ENCODE assay signal across 2 fruit fly cellular contexts in genomic region chr2L:1651053-1651452, dm6.
TF ChIP-seq lines count a peak whose summit lies in the region.

Gene chinmo, plus strand, starts transcription at chr2L:1651258.

TF ChIP-seq in whole organism, embryonic, 481 proteins besides CTCF, POLR2A, EP300 and RAD21 (continued from another document and continues in another):
- 0 out of 2 replicates have a peak, but pooled peaks have one; percentile 29 for TF ChIP-seq sna (GFP tag; IDR thresholded peaks at IDR 0.05; lab: Robert Waterston, UW; ENCODE audit: partially characterized antibody)
- TF ChIP-seq HLH54F (GFP tag; optimal IDR thresholded peaks at IDR 0.05; lab: Kevin White, UChicago), result no peak
- TF ChIP-seq CG34224 (GFP tag; IDR thresholded peaks at IDR 0.05; lab: Robert Waterston, UW; ENCODE audit: partially characterized antibody), result 0 out of 3 replicates have a peak, but pooled peaks have one; percentile 19
- no peak for TF ChIP-seq Oli (tag; optimal IDR thresholded peaks at IDR 0.05; lab: Kevin White, UChicago)
- no peak for TF ChIP-seq tup (GFP tag; optimal IDR thresholded peaks at IDR 0.05; lab: Kevin White, UChicago)
- no peak for TF ChIP-seq CG10565 (GFP tag; optimal IDR thresholded peaks at IDR 0.05; lab: Kevin White, UChicago)
- no peak for TF ChIP-seq run (tag; optimal IDR thresholded peaks at IDR 0.05; lab: Kevin White, UChicago)
- TF ChIP-seq z (GFP tag; IDR thresholded peaks at IDR 0.05; lab: Robert Waterston, UW), result no peak
- TF ChIP-seq fru (optimal IDR thresholded peaks at IDR 0.05; lab: Kevin White, UChicago), result no peak
- peak; percentile 12 for TF ChIP-seq dmrt99B (tag; optimal IDR thresholded peaks at IDR 0.05; lab: Kevin White, UChicago)
- TF ChIP-seq CG17829 (tag; optimal IDR thresholded peaks at IDR 0.05; lab: Kevin White, UChicago), result no peak
- no peak for TF ChIP-seq CG12391 (tag; optimal IDR thresholded peaks at IDR 0.05; lab: Kevin White, UChicago)
- TF ChIP-seq CG12104 (GFP tag; optimal IDR thresholded peaks at IDR 0.05; lab: Kevin White, UChicago), result no peak
- no peak for TF ChIP-seq CG8290 (GFP tag; optimal IDR thresholded peaks at IDR 0.05; lab: Kevin White, UChicago)
- TF ChIP-seq CG8290 (tag; optimal IDR thresholded peaks at IDR 0.05; lab: Kevin White, UChicago), result peak in 1 of 2 experiments; percentile 67
- peak; percentile 30; the same call in 1 of the 2 replicates for TF ChIP-seq ap (GFP tag; IDR thresholded peaks at IDR 0.05; lab: Robert Waterston, UW)
- TF ChIP-seq CG13287 (GFP tag; IDR thresholded peaks at IDR 0.05; lab: Robert Waterston, UW; ENCODE audit: partially characterized antibody), result peak; percentile 34; the same call in 1 of the 2 replicates
- TF ChIP-seq Lim3 (GFP tag; IDR thresholded peaks at IDR 0.05; lab: Robert Waterston, UW), result no peak
- peak; percentile 26; the same call in 1 of the 2 replicates for TF ChIP-seq slbo (GFP tag; IDR thresholded peaks at IDR 0.05; lab: Robert Waterston, UW)
- no peak for TF ChIP-seq vfl (GFP tag; optimal IDR thresholded peaks at IDR 0.05; lab: Kevin White, UChicago)
- TF ChIP-seq CG3281 (GFP tag; optimal IDR thresholded peaks at IDR 0.05; lab: Kevin White, UChicago), result no peak
- TF ChIP-seq crc (GFP tag; optimal IDR thresholded peaks at IDR 0.05; lab: Kevin White, UChicago), result no peak
- TF ChIP-seq CG11504 (tag; optimal IDR thresholded peaks at IDR 0.05; lab: Kevin White, UChicago), result peak; percentile 26
- TF ChIP-seq gt (GFP tag; IDR thresholded peaks at IDR 0.05; lab: Robert Waterston, UW), result no peak
- peak; percentile 90 for TF ChIP-seq Med (GFP tag; lab: Kevin White, UChicago)
- TF ChIP-seq Sox100B (GFP tag; optimal IDR thresholded peaks at IDR 0.05; lab: Kevin White, UChicago), result no peak
- TF ChIP-seq Dek (tag; optimal IDR thresholded peaks at IDR 0.05; lab: Kevin White, UChicago), result peak; percentile 36
- peak; percentile 64; the same call in 1 of the 3 replicates for TF ChIP-seq Opbp (GFP tag; IDR thresholded peaks at IDR 0.05; lab: Robert Waterston, UW; ENCODE audit: partially characterized antibody)
- no peak for TF ChIP-seq ERR (GFP tag; optimal IDR thresholded peaks at IDR 0.05; lab: Kevin White, UChicago)
- no peak for TF ChIP-seq CG17802 (tag; optimal IDR thresholded peaks at IDR 0.05; lab: Kevin White, UChicago)
- peak; percentile 22 for TF ChIP-seq CG13624 (GFP tag; optimal IDR thresholded peaks at IDR 0.05; lab: Kevin White, UChicago)
- TF ChIP-seq Nf-YC (tag; optimal IDR thresholded peaks at IDR 0.05; lab: Kevin White, UChicago), result peak; percentile 44
- TF ChIP-seq CG4707 (GFP tag; optimal IDR thresholded peaks at IDR 0.05; lab: Kevin White, UChicago), result no peak
- no peak for TF ChIP-seq CG7928 (GFP tag; optimal IDR thresholded peaks at IDR 0.05; lab: Kevin White, UChicago)
- TF ChIP-seq bigmax (GFP tag; optimal IDR thresholded peaks at IDR 0.05; lab: Kevin White, UChicago), result no peak
- no peak for TF ChIP-seq CG4404 (GFP tag; IDR thresholded peaks at IDR 0.05; lab: Robert Waterston, UW)
- 0 out of 2 replicates have a peak, but pooled peaks have one; percentile 13 for TF ChIP-seq lmd (GFP tag; IDR thresholded peaks at IDR 0.05; lab: Robert Waterston, UW)
- no peak for TF ChIP-seq fd64A (GFP tag; optimal IDR thresholded peaks at IDR 0.05; lab: Kevin White, UChicago)
- no peak for TF ChIP-seq dati (GFP tag; IDR thresholded peaks at IDR 0.05; lab: Robert Waterston, UW)
- TF ChIP-seq CG13296 (GFP tag; optimal IDR thresholded peaks at IDR 0.05; lab: Kevin White, UChicago), result peak; percentile 24
- no peak for TF ChIP-seq Neu2 (GFP tag; optimal IDR thresholded peaks at IDR 0.05; lab: Kevin White, UChicago; ENCODE audit: borderline replicate concordance)
- TF ChIP-seq Scr (GFP tag; IDR thresholded peaks at IDR 0.05; lab: Robert Waterston, UW; ENCODE audit: partially characterized antibody), result peak; percentile 20; the same call in 1 of the 2 replicates
- TF ChIP-seq ranshi (GFP tag; IDR thresholded peaks at IDR 0.05; lab: Robert Waterston, UW), result peak; percentile 46; the same call in 1 of the 2 replicates
- no peak for TF ChIP-seq CG11560 (tag; IDR thresholded peaks at IDR 0.05; lab: Robert Waterston, UW)
- no peak for TF ChIP-seq kni (GFP tag; optimal IDR thresholded peaks at IDR 0.05; lab: Kevin White, UChicago)
- TF ChIP-seq CG9727 (GFP tag; optimal IDR thresholded peaks at IDR 0.05; lab: Kevin White, UChicago), result no peak
- no peak for TF ChIP-seq pb (GFP tag; optimal IDR thresholded peaks at IDR 0.05; lab: Kevin White, UChicago)
- no peak for TF ChIP-seq Hey (tag; optimal IDR thresholded peaks at IDR 0.05; lab: Kevin White, UChicago)
- TF ChIP-seq CG12236 (GFP tag; optimal IDR thresholded peaks at IDR 0.05; lab: Kevin White, UChicago), result no peak
- no peak for TF ChIP-seq CG3838 (GFP tag; optimal IDR thresholded peaks at IDR 0.05; lab: Kevin White, UChicago)
- TF ChIP-seq CG11085 (GFP tag; IDR thresholded peaks at IDR 0.05; lab: Robert Waterston, UW), result no peak
- TF ChIP-seq scrt (GFP tag; optimal IDR thresholded peaks at IDR 0.05; lab: Kevin White, UChicago), result peak; percentile 63
- TF ChIP-seq Atf-2 (GFP tag; optimal IDR thresholded peaks at IDR 0.05; lab: Kevin White, UChicago), result no peak
- no peak for TF ChIP-seq CG10462 (GFP tag; optimal IDR thresholded peaks at IDR 0.05; lab: Kevin White, UChicago)
- TF ChIP-seq ind (GFP tag; optimal IDR thresholded peaks at IDR 0.05; lab: Kevin White, UChicago), result no peak
- TF ChIP-seq tna (GFP tag; IDR thresholded peaks at IDR 0.05; lab: Robert Waterston, UW; ENCODE audit: partially characterized antibody), result no peak
- no peak for TF ChIP-seq zen2 (GFP tag; IDR thresholded peaks at IDR 0.05; lab: Robert Waterston, UW; ENCODE audit: partially characterized antibody)
- peak; percentile 50 for TF ChIP-seq CG17385 (GFP tag; optimal IDR thresholded peaks at IDR 0.05; lab: Kevin White, UChicago)
- no peak for TF ChIP-seq CG8924 (tag; optimal IDR thresholded peaks at IDR 0.05; lab: Kevin White, UChicago)
- TF ChIP-seq CG3847 (GFP tag; IDR thresholded peaks at IDR 0.05; lab: Robert Waterston, UW), result no peak
- peak; percentile 5 for TF ChIP-seq CG2120 (GFP tag; optimal IDR thresholded peaks at IDR 0.05; lab: Kevin White, UChicago)
- no peak for TF ChIP-seq klu (GFP tag; IDR thresholded peaks at IDR 0.05; lab: Robert Waterston, UW)
- no peak for TF ChIP-seq Camta (GFP tag; optimal IDR thresholded peaks at IDR 0.05; lab: Kevin White, UChicago)
- TF ChIP-seq CG13424 (tag; optimal IDR thresholded peaks at IDR 0.05; lab: Kevin White, UChicago), result no peak
- peak; percentile 70 for TF ChIP-seq ash1 (GFP tag; optimal IDR thresholded peaks at IDR 0.05; lab: Kevin White, UChicago)

TF ChIP-seq in whole organism, prepupa, 60 proteins besides CTCF, POLR2A, EP300 and RAD21 (continued from another document):
- peak; percentile 35 for TF ChIP-seq topi (GFP tag; optimal IDR thresholded peaks at IDR 0.05; lab: Kevin White, UChicago)
- no peak for TF ChIP-seq Blimp-1 (GFP tag; optimal IDR thresholded peaks at IDR 0.05; lab: Kevin White, UChicago)
- no peak for TF ChIP-seq CG34406 (GFP tag; optimal IDR thresholded peaks at IDR 0.05; lab: Kevin White, UChicago)
- no peak for TF ChIP-seq cyc (GFP tag; optimal IDR thresholded peaks at IDR 0.05; lab: Kevin White, UChicago)
- TF ChIP-seq ss (GFP tag; optimal IDR thresholded peaks at IDR 0.05; lab: Kevin White, UChicago), result peak in 1 of 2 experiments; percentile 43
- TF ChIP-seq esn (GFP tag; optimal IDR thresholded peaks at IDR 0.05; lab: Kevin White, UChicago), result peak; percentile 50
- TF ChIP-seq CG16779 (tag; optimal IDR thresholded peaks at IDR 0.05; lab: Kevin White, UChicago), result no peak
- no peak for TF ChIP-seq CG8119 (GFP tag; IDR thresholded peaks at IDR 0.05; lab: Robert Waterston, UW)
- TF ChIP-seq Sox14 (GFP tag; optimal IDR thresholded peaks at IDR 0.05; lab: Kevin White, UChicago), result peak; percentile 29
- TF ChIP-seq acj6 (GFP tag; optimal IDR thresholded peaks at IDR 0.05; lab: Kevin White, UChicago), result no peak
- TF ChIP-seq CG1621 (tag; optimal IDR thresholded peaks at IDR 0.05; lab: Kevin White, UChicago), result peak; percentile 28
- TF ChIP-seq CG31627 (GFP tag; optimal IDR thresholded peaks at IDR 0.05; lab: Kevin White, UChicago), result no peak
- peak; percentile 39 for TF ChIP-seq dsx (GFP tag; optimal IDR thresholded peaks at IDR 0.05; lab: Kevin White, UChicago; ENCODE audit: poor library complexity, severe bottlenecking)
- TF ChIP-seq CG7368 (GFP tag; optimal IDR thresholded peaks at IDR 0.05; lab: Kevin White, UChicago), result peak; percentile 15
- TF ChIP-seq Lpt (GFP tag; optimal IDR thresholded peaks at IDR 0.05; lab: Kevin White, UChicago), result no peak
- no peak for TF ChIP-seq CG6792 (GFP tag; optimal IDR thresholded peaks at IDR 0.05; lab: Kevin White, UChicago)
- peak; percentile 41 for TF ChIP-seq CG9139 (GFP tag; optimal IDR thresholded peaks at IDR 0.05; lab: Kevin White, UChicago)
- TF ChIP-seq CG6276 (GFP tag; optimal IDR thresholded peaks at IDR 0.05; lab: Kevin White, UChicago), result peak; percentile 9
- no peak for TF ChIP-seq eg (GFP tag; IDR thresholded peaks at IDR 0.05; lab: Robert Waterston, UW)
